Fruit fly (Drosophila melanogaster): ENCODE measurements around the gene CG32037.
A peak's percentile ranks its signal among the peaks of the same experiment; 100 is the strongest.

The CG32037 gene

dm6 chr3L:9461670-9462246 lies 30.3 kb downstream of the CG32037 start (continued):
- TF ChIP-seq ERR (GFP tag; optimal IDR thresholded peaks at IDR 0.05) (peak; percentile 21), aop (GFP tag; IDR thresholded peaks at IDR 0.05) (no peak), CG6854 (GFP tag; optimal IDR thresholded peaks at IDR 0.05) (no peak), CG11398 (GFP tag; optimal IDR thresholded peaks at IDR 0.05) (no peak), scrt (GFP tag; optimal IDR thresholded peaks at IDR 0.05) (no peak)

dm6 chr3L:9460775-9461491 lies 31.1 kb downstream of the CG32037 start, which contains the start of the genes CG3434 and CG44838:
TSS of gene CG3434 (minus strand) at chr3L:9460799.
TSS of gene CG44838 (plus strand) at chr3L:9461050.
- TF ChIP-seq Hmr (GFP tag; optimal IDR thresholded peaks at IDR 0.05) (peak; percentile 83), sens-2 (GFP tag; IDR thresholded peaks at IDR 0.05) (no peak), Six4 (GFP tag; optimal IDR thresholded peaks at IDR 0.05) (peak; percentile 80), CG1647 (GFP tag; optimal IDR thresholded peaks at IDR 0.05) (peak; percentile 67), seq (GFP tag; IDR thresholded peaks at IDR 0.05) (peak; percentile 55; the same call in 1 of the 2 replicates), wek (GFP tag; optimal IDR thresholded peaks at IDR 0.05) (no peak), ci (GFP tag; IDR thresholded peaks at IDR 0.05) (peak; percentile 79; the same call in 2 of the 3 replicates), Lpt (GFP tag; optimal IDR thresholded peaks at IDR 0.05) (no peak), dmrt11E (tag; optimal IDR thresholded peaks at IDR 0.05) (peak; percentile 76), amos (GFP tag; IDR thresholded peaks at IDR 0.05; ENCODE audit: partially characterized antibody) (no peak; the same call in 1 of the 2 replicates), kah (GFP tag; optimal IDR thresholded peaks at IDR 0.05) (no peak), nmo (GFP tag; optimal IDR thresholded peaks at IDR 0.05) (peak; percentile 87), usp (GFP tag; optimal IDR thresholded peaks at IDR 0.05) (no peak), CG7928 (GFP tag; optimal IDR thresholded peaks at IDR 0.05) (peak; percentile 58), CG10979 (tag; optimal IDR thresholded peaks at IDR 0.05) (peak; percentile 73), Gug (GFP tag; IDR thresholded peaks at IDR 0.05) (peak; percentile 55), gcm2 (GFP tag; optimal IDR thresholded peaks at IDR 0.05) (peak; percentile 77), ftz-f1 (GFP tag; optimal IDR thresholded peaks at IDR 0.05) (peak; percentile 13), CG30020 (tag; optimal IDR thresholded peaks at IDR 0.05) (peak; percentile 75), Lhr (GFP tag; optimal IDR thresholded peaks at IDR 0.05) (peak; percentile 70), HLH4C (GFP tag; IDR thresholded peaks at IDR 0.05; ENCODE audit: partially characterized antibody) (peak; percentile 44; the same call in 1 of the 3 replicates), CG1233 (GFP tag; optimal IDR thresholded peaks at IDR 0.05) (peak; percentile 74), nau (GFP tag; optimal IDR thresholded peaks at IDR 0.05) (peak; percentile 48), Neu2 (GFP tag; optimal IDR thresholded peaks at IDR 0.05; ENCODE audit: borderline replicate concordance) (peak; percentile 56), vvl (GFP tag; IDR thresholded peaks at IDR 0.05) (peak; percentile 88), CG3281 (GFP tag; optimal IDR thresholded peaks at IDR 0.05) (peak; percentile 79), CG16779 (GFP tag; IDR thresholded peaks at IDR 0.05) (no peak), CG17186 (GFP tag; optimal IDR thresholded peaks at IDR 0.05) (peak; percentile 58), sisA (GFP tag; IDR thresholded peaks at IDR 0.05) (peak; percentile 75), CG32772 (GFP tag; IDR thresholded peaks at IDR 0.05) (peak; percentile 65), CG10147 (GFP tag; optimal IDR thresholded peaks at IDR 0.05) (peak; percentile 83), CG18011 (GFP tag; optimal IDR thresholded peaks at IDR 0.05) (peak; percentile 58), nom (GFP tag; optimal IDR thresholded peaks at IDR 0.05) (peak; percentile 51), CG13287 (GFP tag; IDR thresholded peaks at IDR 0.05; ENCODE audit: partially characterized antibody) (peak; percentile 67), CG34376 (GFP tag; optimal IDR thresholded peaks at IDR 0.05) (peak; percentile 70), CG18599 (GFP tag; optimal IDR thresholded peaks at IDR 0.05) (peak; percentile 85), Bteb2 (GFP tag; optimal IDR thresholded peaks at IDR 0.05) (peak; percentile 72), CG10209 (GFP tag; optimal IDR thresholded peaks at IDR 0.05) (peak; percentile 68), H2.0 (GFP tag; IDR thresholded peaks at IDR 0.05) (peak; percentile 24; the same call in 1 of the 2 replicates), zfh1 (GFP tag; IDR thresholded peaks at IDR 0.05) (peak; percentile 68; the same call in 2 of the 3 replicates), pfk (GFP tag; optimal IDR thresholded peaks at IDR 0.05) (no peak)

Measured in whole organism, embryonic.